Worm (Caenorhabditis elegans) whole organism, L1 larva: ENCODE measurements around the gene sym-3.

Source experiments
- C04F5.9 ChIP-seq: sonication (generic microtip); optimal IDR thresholded peaks from 2 replicates; lab custom pipeline; 2016; ENCODE audit warnings: missing genetic modification characterization, missing compliant biosample characterization
- aha-1 ChIP-seq: fragments of 150-350 bp; optimal IDR thresholded peaks from 2 replicates; lab custom pipeline; 2014; ENCODE audit warnings: missing biosample characterization, missing genetic modification characterization
- blmp-1 ChIP-seq: fragments of 150-350 bp; optimal IDR thresholded peaks from 2 replicates; lab custom pipeline; 2014; ENCODE audit warnings: missing biosample characterization, missing genetic modification characterization
- ceh-82 ChIP-seq, 3 experiments: fragments of 150-350 bp in 1 of 3; sonication (generic microtip) in 2 of 3; optimal IDR thresholded peaks; 2 replicates each; lab custom pipeline; 2014 to 2017; ENCODE audit warnings: missing biosample characterization in 3 of 3, missing genetic modification characterization in 3 of 3
- ceh-90 ChIP-seq: sonication (generic microtip); optimal IDR thresholded peaks from 2 replicates; lab custom pipeline; 2016; ENCODE audit warnings: missing genetic modification characterization, missing compliant biosample characterization
- ces-1 ChIP-seq: fragments of 150-350 bp; optimal IDR thresholded peaks from 2 replicates; lab custom pipeline; 2014; ENCODE audit warnings: missing biosample characterization, missing genetic modification reagents, missing genetic modification characterization
- dpl-1 ChIP-seq, 3 experiments: fragments of 150-350 bp in 2 of 3; sonication (generic microtip) in 1 of 3; optimal IDR thresholded peaks; 2 replicates each; lab custom pipeline; 2014 to 2017; ENCODE audit warnings: missing biosample characterization in 3 of 3, missing genetic modification characterization in 3 of 3, missing genetic modification reagents in 3 of 3
- dsc-1 ChIP-seq: sonication (generic microtip); optimal IDR thresholded peaks from 2 replicates; lab custom pipeline; 2016; ENCODE audit warnings: mild to moderate bottlenecking, missing genetic modification characterization, missing compliant biosample characterization
- efl-1 ChIP-seq, 4 experiments: fragments of 150-350 bp; optimal IDR thresholded peaks in 3 of 4; peaks in 1 of 4; 1 replicate in 1 of 4; 2 replicates in 3 of 4; lab custom pipeline; 2014; ENCODE audit warnings: missing biosample characterization in 2 of 4, missing genetic modification characterization in 2 of 4, missing genetic modification reagents in 2 of 4
- egl-13 ChIP-seq: sonication (generic microtip); optimal IDR thresholded peaks from 2 replicates; lab custom pipeline; 2016; ENCODE audit warnings: missing genotype, missing genetic modification reagents, missing genetic modification characterization, missing compliant biosample characterization
- fkh-10 ChIP-seq: sonication (generic microtip); optimal IDR thresholded peaks from 2 replicates; lab custom pipeline; 2017; ENCODE audit warnings: missing biosample characterization, missing genetic modification reagents, missing genetic modification characterization
- fkh-8 ChIP-seq: sonication (generic microtip); optimal IDR thresholded peaks from 2 replicates; lab custom pipeline; 2016; ENCODE audit warnings: mild to moderate bottlenecking, missing genetic modification characterization, missing compliant biosample characterization
- hlh-4 ChIP-seq: sonication (generic microtip); optimal IDR thresholded peaks from 2 replicates; lab custom pipeline; 2016; ENCODE audit warnings: mild to moderate bottlenecking, missing genetic modification characterization, missing compliant biosample characterization
- jun-1 ChIP-seq: fragments of 150-350 bp; optimal IDR thresholded peaks from 2 replicates; lab custom pipeline; 2014; ENCODE audit warnings: missing biosample characterization, missing genetic modification reagents, missing genetic modification characterization
- lin-14 ChIP-seq: fragments of 200-800 bp; sonication (Bioruptor generic); optimal IDR thresholded peaks from 2 replicates; lab custom pipeline; 2018; ENCODE audit warnings: mild to moderate bottlenecking, missing genetic modification characterization, moderate library complexity, missing compliant biosample characterization
- lin-35 ChIP-seq, 2 experiments: fragments of 150-350 bp; optimal IDR thresholded peaks; 2 replicates each; lab custom pipeline; 2014; ENCODE audit warnings: missing biosample characterization in 2 of 2, missing genetic modification characterization in 2 of 2, missing genetic modification reagents in 2 of 2
- lsy-2 ChIP-seq, 2 experiments: fragments of 150-350 bp; optimal IDR thresholded peaks; 2 replicates each; lab custom pipeline; 2014; ENCODE audit warnings: missing biosample characterization in 2 of 2, missing genetic modification characterization in 2 of 2
- mep-1 ChIP-seq: fragments of 150-350 bp; optimal IDR thresholded peaks from 2 replicates; lab custom pipeline; 2014; ENCODE audit warnings: missing biosample characterization, missing genetic modification characterization
- nhr-11 ChIP-seq: fragments of 150-350 bp; optimal IDR thresholded peaks from 2 replicates; lab custom pipeline; 2014; ENCODE audit warnings: missing biosample characterization, missing genetic modification characterization
- nhr-12 ChIP-seq: sonication (generic microtip); optimal IDR thresholded peaks from 2 replicates; lab custom pipeline; 2017; ENCODE audit warnings: missing biosample characterization, missing genetic modification characterization
- nhr-19 ChIP-seq: fragments of 200-800 bp; sonication (Bioruptor generic); conservative IDR thresholded peaks from 2 replicates; pipeline ENCODE4 v1.3.6; 2022; ENCODE audit warnings: missing genetic modification characterization, missing compliant biosample characterization
- nhr-20 ChIP-seq: sonication (generic microtip); optimal IDR thresholded peaks from 2 replicates; lab custom pipeline; 2016; ENCODE audit warnings: mild to moderate bottlenecking, missing genetic modification characterization, missing compliant biosample characterization
- nhr-28 ChIP-seq: fragments of 150-350 bp; optimal IDR thresholded peaks from 2 replicates; lab custom pipeline; 2014; ENCODE audit warnings: missing biosample characterization, missing genetic modification characterization
- nhr-47 ChIP-seq: sonication (generic microtip); optimal IDR thresholded peaks from 2 replicates; lab custom pipeline; 2016; ENCODE audit warnings: mild to moderate bottlenecking, missing genetic modification characterization, moderate library complexity, missing compliant biosample characterization
- nhr-71 ChIP-seq: sonication (generic microtip); optimal IDR thresholded peaks from 2 replicates; lab custom pipeline; 2016; ENCODE audit warnings: mild to moderate bottlenecking, missing genetic modification characterization, moderate library complexity, missing compliant biosample characterization
- nhr-84 ChIP-seq: sonication (generic microtip); optimal IDR thresholded peaks from 2 replicates; lab custom pipeline; 2017; ENCODE audit warnings: missing biosample characterization, missing genetic modification characterization
- nhr-85 ChIP-seq: sonication (generic microtip); peaks from one replicate; lab custom pipeline; 2016; ENCODE audit warnings: missing genetic modification characterization, inconsistent platforms, missing compliant biosample characterization
- nhr-90 ChIP-seq: sonication (generic microtip); optimal IDR thresholded peaks from 2 replicates; lab custom pipeline; 2016; ENCODE audit warnings: mild to moderate bottlenecking, missing genetic modification characterization, missing compliant biosample characterization; ENCODE audit not compliant: poor library complexity
- rnt-1 ChIP-seq: sonication (generic microtip); optimal IDR thresholded peaks from 2 replicates; lab custom pipeline; 2016; ENCODE audit warnings: mild to moderate bottlenecking, missing genetic modification characterization, moderate library complexity, missing compliant biosample characterization
- snpc-4 ChIP-seq: fragments of 150-350 bp; optimal IDR thresholded peaks from 2 replicates; lab custom pipeline; 2014; ENCODE audit warnings: missing biosample characterization, missing genetic modification characterization
- snu-23 ChIP-seq: sonication (generic microtip); optimal IDR thresholded peaks from 2 replicates; lab custom pipeline; 2016; ENCODE audit warnings: missing genetic modification characterization, missing compliant biosample characterization
- sptf-1 ChIP-seq: fragments of 150-350 bp; optimal IDR thresholded peaks from 2 replicates; lab custom pipeline; 2014; ENCODE audit warnings: missing biosample characterization, missing genetic modification characterization
- swsn-7 ChIP-seq: sonication (generic microtip); optimal IDR thresholded peaks from 2 replicates; lab custom pipeline; 2016; ENCODE audit warnings: missing genetic modification characterization, missing compliant biosample characterization
- tbx-2 ChIP-seq: sonication (generic microtip); optimal IDR thresholded peaks from 2 replicates; lab custom pipeline; 2016; ENCODE audit warnings: missing genetic modification characterization, missing compliant biosample characterization
- tlp-1 ChIP-seq: fragments of 150-350 bp; optimal IDR thresholded peaks from 2 replicates; lab custom pipeline; 2014; ENCODE audit warnings: missing biosample characterization, missing genetic modification characterization
- unc-86 ChIP-seq: sonication (generic microtip); optimal IDR thresholded peaks from 2 replicates; lab custom pipeline; 2016; ENCODE audit warnings: missing genetic modification characterization, missing compliant biosample characterization
- vab-15 ChIP-seq: sonication (generic microtip); optimal IDR thresholded peaks from 2 replicates; lab custom pipeline; 2017; ENCODE audit warnings: missing genotype, mild to moderate bottlenecking, missing genetic modification characterization, missing compliant biosample characterization
- xbp-1 ChIP-seq: sonication (generic microtip); optimal IDR thresholded peaks from 2 replicates; lab custom pipeline; 2016; ENCODE audit warnings: missing genetic modification characterization, missing compliant biosample characterization

The sym-3 gene

DNA sequence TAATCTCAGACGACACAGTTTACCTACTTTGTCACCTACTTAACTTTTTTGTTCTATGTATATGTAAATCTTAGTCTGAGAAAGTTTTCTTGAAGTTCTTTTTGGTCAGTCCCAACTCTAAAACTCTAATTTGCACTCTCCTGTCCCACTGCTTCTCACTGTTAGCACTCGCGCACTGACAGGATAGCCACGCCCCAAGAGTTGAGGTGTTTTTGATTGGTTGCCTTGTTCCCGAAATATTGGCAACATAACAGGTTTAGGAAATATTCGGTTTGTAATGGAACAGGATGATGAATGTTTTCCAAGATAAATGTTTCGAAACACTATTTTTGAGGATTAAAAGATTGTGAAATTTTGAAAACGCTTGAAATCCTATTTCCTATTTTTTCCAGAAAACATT is 43.5 kb downstream of the sym-3 start:
- TF ChIP-seq unc-86 (tag; lab: Kevin White, UChicago) (no peak), nhr-90 (no peak), jun-1 (no peak), nhr-12 (no peak), dpl-1 (GFP tag; optimal IDR thresholded peaks at IDR 0.05; lab: Kevin White, UChicago) (no peak), nhr-28 (tag; lab: Kevin White, UChicago) (no peak), hlh-4 (tag; lab: Kevin White, UChicago) (no peak), nhr-84 (tag; lab: Kevin White, UChicago) (no peak), snpc-4 (no peak), vab-15 (tag; lab: Kevin White, UChicago) (no peak), aha-1 (tag; lab: Kevin White, UChicago) (no peak), dsc-1 (tag; lab: Kevin White, UChicago) (no peak), nhr-11 (tag; lab: Kevin White, UChicago) (no peak), swsn-7 (tag; lab: Kevin White, UChicago) (no peak), lsy-2 (tag; optimal IDR thresholded peaks at IDR 0.05; lab: Kevin White, UChicago) (no peak)

DNA sequence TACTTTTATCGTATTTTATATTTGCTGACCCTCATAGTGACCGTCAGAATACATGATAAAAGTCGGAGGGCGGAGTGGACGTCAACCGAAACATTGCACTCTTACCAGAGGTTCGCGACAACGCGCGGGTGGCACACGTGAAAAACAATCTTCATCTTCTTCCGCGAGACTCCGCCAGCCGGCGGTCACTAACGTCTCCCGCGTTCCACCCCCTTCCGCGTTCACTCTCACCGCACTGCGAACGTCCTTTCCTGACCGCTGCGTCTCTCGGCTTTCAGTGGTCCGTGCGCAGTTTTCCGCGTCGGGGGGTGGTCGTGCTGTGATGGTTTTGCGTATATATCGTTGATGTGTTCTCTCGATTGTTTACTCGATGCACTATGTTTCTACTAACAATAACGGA is 44.6 kb downstream of the sym-3 start:
- TF ChIP-seq efl-1 (optimal IDR thresholded peaks at IDR 0.05; lab: Kevin White, UChicago) = no peak
- peak in 1 of 2 experiments; percentile 39 for TF ChIP-seq efl-1 (GFP tag; optimal IDR thresholded peaks at IDR 0.05 in 1 of 2; lab: Kevin White, UChicago)
- TF ChIP-seq tlp-1 (tag; lab: Kevin White, UChicago) = no peak
- TF ChIP-seq sptf-1 (tag; lab: Kevin White, UChicago) = no peak
- TF ChIP-seq nhr-20 = no peak
- TF ChIP-seq nhr-85 (tag; lab: Kevin White, UChicago) = peak; percentile 33

DNA sequence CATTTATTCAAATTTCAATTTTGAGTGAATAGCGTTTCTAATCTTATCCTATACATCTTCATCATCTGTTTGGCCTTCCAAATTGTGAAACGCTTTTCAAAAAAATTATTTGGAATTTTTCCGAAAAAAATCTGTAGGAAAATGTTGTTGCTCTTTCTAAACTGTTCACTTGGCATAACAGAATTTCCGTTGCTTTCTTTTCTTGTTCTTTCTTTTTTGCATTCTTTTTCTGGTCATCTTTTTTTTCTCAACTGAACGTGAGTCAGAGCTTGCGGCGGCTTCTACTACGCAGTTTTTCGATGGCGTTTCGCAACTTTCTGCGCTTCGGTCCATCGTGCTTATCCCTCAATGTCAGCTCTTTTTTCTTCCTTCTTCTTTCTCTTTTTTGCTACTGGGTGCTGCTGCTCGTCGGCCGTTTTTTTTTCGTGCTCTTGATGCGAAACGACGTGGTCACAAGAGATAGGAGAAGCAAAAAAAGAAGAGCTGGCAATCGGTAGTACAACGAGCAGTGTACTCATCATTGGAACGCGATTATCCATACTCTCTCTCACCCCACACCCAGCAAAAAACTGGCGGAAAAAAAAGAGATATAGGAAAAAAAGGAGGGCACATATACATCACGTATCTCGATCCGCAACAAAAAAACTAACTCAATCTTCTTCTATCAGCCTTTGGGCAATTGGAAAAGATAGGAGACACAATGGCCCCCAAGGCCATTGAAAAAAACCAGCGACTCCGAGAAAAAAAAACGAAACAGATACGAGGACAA is 46.3 kb downstream of the sym-3 start:
- TF ChIP-seq ceh-82 (tag; optimal IDR thresholded peaks at IDR 0.05; lab: Kevin White, UChicago) = peak in 1 of 3 experiments; percentile 37
- TF ChIP-seq ces-1 (GFP tag; lab: Kevin White, UChicago) = peak; percentile 10
- peak; percentile 78 for TF ChIP-seq nhr-85 (tag; lab: Kevin White, UChicago)
- TF ChIP-seq nhr-47 (tag; lab: Kevin White, UChicago) = peak; percentile 24
- peak; percentile 70 for TF ChIP-seq nhr-71
- peak in 1 of 2 experiments; percentile 20 for TF ChIP-seq lin-35 (GFP tag; optimal IDR thresholded peaks at IDR 0.05; lab: Kevin White, UChicago)
- peak; percentile 30 to 51 for TF ChIP-seq lsy-2 (tag; optimal IDR thresholded peaks at IDR 0.05; lab: Kevin White, UChicago)
- TF ChIP-seq fkh-10 = peak; percentile 52
- TF ChIP-seq ceh-90 (tag; lab: Kevin White, UChicago) = no peak
- TF ChIP-seq egl-13 (tag; lab: Kevin White, UChicago) = no peak
- TF ChIP-seq rnt-1 (tag; lab: Kevin White, UChicago) = peak; percentile 48
- TF ChIP-seq lin-14 = peak; percentile 93
- TF ChIP-seq nhr-19 (GFP tag; lab: Robert Waterston, UW) = peak; percentile 39
- TF ChIP-seq dsc-1 (tag; lab: Kevin White, UChicago) = peak; percentile 57
- peak; percentile 2 for TF ChIP-seq blmp-1 (tag; lab: Kevin White, UChicago)
- peak; percentile 38 for TF ChIP-seq tbx-2 (tag; lab: Kevin White, UChicago)
- TF ChIP-seq snu-23 (GFP tag; lab: Kevin White, UChicago) = peak; percentile 37
- TF ChIP-seq nhr-28 (tag; lab: Kevin White, UChicago) = no peak
- TF ChIP-seq efl-1 (optimal IDR thresholded peaks at IDR 0.05; lab: Kevin White, UChicago) = no peak
- peak in 1 of 2 experiments; percentile 81 for TF ChIP-seq efl-1 (GFP tag; optimal IDR thresholded peaks at IDR 0.05 in 1 of 2; lab: Kevin White, UChicago)
- TF ChIP-seq fkh-8 (tag; lab: Kevin White, UChicago) = no peak
- TF ChIP-seq C04F5.9 (tag; lab: Kevin White, UChicago) = no peak
- peak; percentile 6 for TF ChIP-seq xbp-1 (tag; lab: Kevin White, UChicago)
- TF ChIP-seq mep-1 (tag; lab: Kevin White, UChicago) = peak; percentile 57
- TF ChIP-seq, all 84 proteins: peak for 18
